Fruit fly (Drosophila melanogaster) whole organism, embryonic: ENCODE measurements around the gene CG8630.
A peak's percentile ranks its signal among the peaks of the same experiment; 100 is the strongest.

Experiments
- Adf1 ChIP-seq: fragments of 200-800 bp; sonication (Bioruptor generic); IDR thresholded peaks from 2 replicates; pipeline ENCODE4 v1.3.6; 2022; ENCODE audit warnings: missing biosample characterization, missing genetic modification characterization
- Bgb ChIP-seq: fragments of 200-800 bp; sonication (Bioruptor generic); IDR thresholded peaks from 2 replicates; pipeline ENCODE4 v1.3.6; 2022; ENCODE audit warnings: missing biosample characterization, missing genetic modification characterization; ENCODE audit not compliant: partially characterized antibody
- CG10565 ChIP-seq: fragments of 200-800 bp; sonication (Bioruptor generic); optimal IDR thresholded peaks from 3 replicates; lab custom pipeline; 2016; ENCODE audit warnings: missing biosample characterization, mild to moderate bottlenecking, missing genetic modification characterization
- CG11093 ChIP-seq: fragments of 200-800 bp; sonication (Bioruptor generic); IDR thresholded peaks from 3 replicates; pipeline ENCODE4 v1.3.6; 2022; ENCODE audit warnings: missing biosample characterization, missing genetic modification characterization
- CG11560 ChIP-seq: fragments of 200-800 bp; sonication (Bioruptor generic); IDR thresholded peaks from 3 replicates; pipeline ENCODE4 v1.3.6; 2022; ENCODE audit warnings: missing biosample characterization, missing genetic modification characterization
- CG11723 ChIP-seq: fragments of 200-800 bp; sonication (Bioruptor generic); optimal IDR thresholded peaks from 2 replicates; lab custom pipeline; 2017; ENCODE audit warnings: missing biosample characterization, mild to moderate bottlenecking, missing genetic modification characterization
- CG12071 ChIP-seq: fragments of 200-800 bp; sonication (Bioruptor generic); optimal IDR thresholded peaks from 3 replicates; lab custom pipeline; 2018; ENCODE audit warnings: missing biosample characterization, mild to moderate bottlenecking, missing genetic modification characterization
- CG12299 ChIP-seq: fragments of 200-800 bp; sonication (Bioruptor generic); optimal IDR thresholded peaks from 2 replicates; lab custom pipeline; 2018; ENCODE audit warnings: missing biosample characterization, mild to moderate bottlenecking, missing genetic modification characterization
- CG13624 ChIP-seq: fragments of 200-800 bp; sonication (Bioruptor generic); optimal IDR thresholded peaks from 2 replicates; lab custom pipeline; 2016; ENCODE audit warnings: missing biosample characterization, missing genetic modification characterization
- CG15696 ChIP-seq: fragments of 200-800 bp; sonication (Bioruptor generic); optimal IDR thresholded peaks from 2 replicates; lab custom pipeline; 2019; ENCODE audit warnings: missing biosample characterization, mild to moderate bottlenecking, missing genetic modification characterization, moderate library complexity
- CG2129 ChIP-seq: fragments of 200-800 bp; sonication (Bioruptor generic); IDR thresholded peaks from 2 replicates; pipeline ENCODE4 v1.3.6; 2022; ENCODE audit warnings: missing biosample characterization, missing genetic modification characterization; ENCODE audit not compliant: partially characterized antibody
- CG34224 ChIP-seq: fragments of 200-800 bp; sonication (Bioruptor generic); IDR thresholded peaks from 3 replicates; pipeline ENCODE4 v1.3.6; 2022; ENCODE audit warnings: missing biosample characterization, missing genetic modification characterization; ENCODE audit not compliant: partially characterized antibody
- CG34376 ChIP-seq: fragments of 200-800 bp; sonication (Bioruptor generic); optimal IDR thresholded peaks from 2 replicates; lab custom pipeline; 2018; ENCODE audit warnings: missing biosample characterization, mild to moderate bottlenecking, missing genetic modification characterization
- CG3995 ChIP-seq: fragments of 200-800 bp; sonication (Bioruptor generic); optimal IDR thresholded peaks from 3 replicates; lab custom pipeline; 2016; ENCODE audit warnings: missing biosample characterization, missing genetic modification characterization
- CG6254 ChIP-seq: fragments of 200-800 bp; sonication (Bioruptor generic); optimal IDR thresholded peaks from 3 replicates; lab custom pipeline; 2017; ENCODE audit warnings: mild to moderate bottlenecking, missing biosample characterization, missing genetic modification reagents, missing genetic modification characterization
- CG8281 ChIP-seq: fragments of 200-800 bp; sonication (Bioruptor generic); optimal IDR thresholded peaks from 2 replicates; lab custom pipeline; 2018; ENCODE audit warnings: missing biosample characterization, mild to moderate bottlenecking, missing genetic modification characterization, moderate library complexity
- Chrac-16 ChIP-seq: fragments of 200-800 bp; sonication (Bioruptor generic); optimal IDR thresholded peaks from 3 replicates; lab custom pipeline; 2016; ENCODE audit warnings: missing biosample characterization, missing genetic modification characterization
- Dip3 ChIP-seq: fragments of 200-800 bp; sonication (Bioruptor generic); optimal IDR thresholded peaks from 3 replicates; lab custom pipeline; 2016; ENCODE audit warnings: missing biosample characterization, missing genetic modification characterization
- HLH4C ChIP-seq: fragments of 200-800 bp; sonication (Bioruptor generic); IDR thresholded peaks from 3 replicates; pipeline ENCODE4 v1.3.6; 2022; ENCODE audit warnings: missing biosample characterization, missing genetic modification characterization; ENCODE audit not compliant: partially characterized antibody
- Hr51 ChIP-seq, 2 experiments: fragments of 200-800 bp; sonication (Bioruptor generic); optimal IDR thresholded peaks; 2 replicates in 1 of 2; 3 replicates in 1 of 2; lab custom pipeline; 2016 to 2018; ENCODE audit warnings: missing biosample characterization in 2 of 2, missing genetic modification characterization in 2 of 2, mild to moderate bottlenecking in 1 of 2, moderate library complexity in 1 of 2
- Jarid2 ChIP-seq: fragments of 200-800 bp; sonication (Bioruptor generic); optimal IDR thresholded peaks from 3 replicates; lab custom pipeline; 2017; ENCODE audit warnings: mild to moderate bottlenecking, missing biosample characterization, missing genetic modification reagents, missing genetic modification characterization
- Mes4 ChIP-seq: fragments of 200-800 bp; sonication (Bioruptor generic); optimal IDR thresholded peaks from 2 replicates; lab custom pipeline; 2016; ENCODE audit warnings: missing biosample characterization, missing genetic modification characterization
- NfI ChIP-seq: fragments of 200-800 bp; sonication (Bioruptor generic); optimal IDR thresholded peaks from 3 replicates; lab custom pipeline; 2018; ENCODE audit warnings: missing biosample characterization, mild to moderate bottlenecking, missing genetic modification characterization, moderate library complexity
- chinmo ChIP-seq: fragments of 200-800 bp; sonication (Bioruptor generic); IDR thresholded peaks from 4 replicates; pipeline ENCODE4 v1.3.6; 2022; ENCODE audit warnings: missing biosample characterization, missing genetic modification characterization; ENCODE audit not compliant: partially characterized antibody
- ci ChIP-seq: fragments of 200-800 bp; sonication (Bioruptor generic); IDR thresholded peaks from 3 replicates; pipeline ENCODE4 v1.3.6; 2022; ENCODE audit warnings: missing biosample characterization, missing genetic modification characterization
- da ChIP-seq: fragments of 200-800 bp; sonication (Bioruptor generic); optimal IDR thresholded peaks from 2 replicates; lab custom pipeline; 2016; ENCODE audit warnings: missing biosample characterization, missing genetic modification characterization
- danr ChIP-seq: fragments of 200-800 bp; sonication (Bioruptor generic); IDR thresholded peaks from 2 replicates; pipeline ENCODE4 v1.3.6; 2022; ENCODE audit warnings: missing biosample characterization, missing genetic modification characterization
- esg ChIP-seq: fragments of 200-800 bp; sonication (Bioruptor generic); conservative IDR thresholded peaks from 2 replicates; pipeline ENCODE4 v1.3.6; 2022; ENCODE audit warnings: missing biosample characterization, missing genetic modification characterization
- jumu ChIP-seq: fragments of 200-800 bp; sonication (Bioruptor generic); optimal IDR thresholded peaks from 3 replicates; lab custom pipeline; 2016; ENCODE audit warnings: missing biosample characterization, missing genetic modification characterization
- kah ChIP-seq: fragments of 200-800 bp; sonication (Bioruptor generic); optimal IDR thresholded peaks from 2 replicates; lab custom pipeline; 2018; ENCODE audit warnings: missing biosample characterization, mild to moderate bottlenecking, missing genetic modification characterization
- kay ChIP-seq: fragments of 200-800 bp; sonication (Bioruptor generic); optimal IDR thresholded peaks from 2 replicates; lab custom pipeline; 2016; ENCODE audit warnings: missing biosample characterization, missing genetic modification characterization
- mam ChIP-seq: fragments of 200-800 bp; sonication (Bioruptor generic); optimal IDR thresholded peaks from 3 replicates; lab custom pipeline; 2016; ENCODE audit warnings: missing biosample characterization, missing genetic modification characterization
- org-1 ChIP-seq: fragments of 200-800 bp; sonication (Bioruptor generic); optimal IDR thresholded peaks from 2 replicates; lab custom pipeline; 2017; ENCODE audit warnings: missing biosample characterization, missing genetic modification characterization
- salm ChIP-seq: fragments of 200-800 bp; sonication (Bioruptor generic); optimal IDR thresholded peaks from 2 replicates; lab custom pipeline; 2018; ENCODE audit warnings: missing biosample characterization, mild to moderate bottlenecking, missing genetic modification characterization
- scrt ChIP-seq: fragments of 200-800 bp; sonication (Bioruptor generic); optimal IDR thresholded peaks from 2 replicates; lab custom pipeline; 2018; ENCODE audit warnings: missing biosample characterization, mild to moderate bottlenecking, missing genetic modification characterization, moderate library complexity
- toy ChIP-seq: fragments of 200-800 bp; sonication (Bioruptor generic); IDR thresholded peaks from 2 replicates; pipeline ENCODE4 v1.3.6; 2022; ENCODE audit warnings: missing biosample characterization, missing genetic modification characterization
- unc-4 ChIP-seq: fragments of 200-800 bp; sonication (Bioruptor generic); IDR thresholded peaks from 2 replicates; pipeline ENCODE4 v1.3.6; 2022; ENCODE audit warnings: missing biosample characterization, missing genetic modification characterization; ENCODE audit not compliant: partially characterized antibody
- vfl ChIP-seq: fragments of 200-800 bp; sonication (Bioruptor generic); optimal IDR thresholded peaks from 2 replicates; lab custom pipeline; 2016; ENCODE audit warnings: missing biosample characterization, missing genetic modification characterization
- zf30C ChIP-seq: fragments of 200-800 bp; sonication (Bioruptor generic); optimal IDR thresholded peaks from 3 replicates; lab custom pipeline; 2018; ENCODE audit warnings: missing biosample characterization, mild to moderate bottlenecking, missing genetic modification characterization
- zfh2 ChIP-seq: fragments of 200-800 bp; sonication (Bioruptor generic); optimal IDR thresholded peaks from 2 replicates; lab custom pipeline; 2016; ENCODE audit warnings: missing biosample characterization, missing genetic modification characterization

The CG8630 gene

dm6 chr3R:13334007-13334406, 54.5 kb downstream of the CG8630 start, which contains the start of gene PK2-R2 (continued):
- TF ChIP-seq CG11723 (GFP tag; lab: Kevin White, UChicago) (no peak), CG8281 (tag; lab: Kevin White, UChicago) (no peak), CG12299 (tag; lab: Kevin White, UChicago) (no peak), zf30C (no peak), NfI (no peak), vfl (GFP tag; lab: Kevin White, UChicago) (no peak), CG13624 (no peak), HLH4C (no peak), Chrac-16 (no peak), mam (no peak), kay (GFP tag; lab: Kevin White, UChicago) (no peak), org-1 (no peak), salm (tag; lab: Kevin White, UChicago) (no peak), CG3995 (GFP tag; lab: Kevin White, UChicago) (no peak), Hr51 (GFP tag; optimal IDR thresholded peaks at IDR 0.05; lab: Kevin White, UChicago) (no peak), esg (GFP tag; lab: Robert Waterston, UW) (no peak), Mes4 (no peak), kah (GFP tag; lab: Kevin White, UChicago) (no peak), toy (GFP tag; lab: Robert Waterston, UW) (no peak), da (GFP tag; lab: Kevin White, UChicago) (no peak), CG15696 (tag; lab: Kevin White, UChicago) (no peak), Adf1 (GFP tag; lab: Robert Waterston, UW) (peak; percentile 79), chinmo (GFP tag; lab: Robert Waterston, UW) (0 out of 4 replicates have a peak, but pooled peaks have one; percentile 36), CG10565 (GFP tag; lab: Kevin White, UChicago) (no peak), CG11560 (no peak), danr (GFP tag; lab: Robert Waterston, UW) (no peak), CG6254 (GFP tag; lab: Kevin White, UChicago) (no peak), CG34224 (GFP tag; lab: Robert Waterston, UW) (no peak), zfh2 (GFP tag; lab: Kevin White, UChicago) (no peak), CG2129 (GFP tag; lab: Robert Waterston, UW) (no peak), Bgb (0 out of 2 replicates have a peak, but pooled peaks have one; percentile 11), CG34376 (GFP tag; lab: Kevin White, UChicago) (no peak), unc-4 (GFP tag; lab: Robert Waterston, UW) (no peak), scrt (GFP tag; lab: Kevin White, UChicago) (peak; percentile 83), Dip3 (GFP tag; lab: Kevin White, UChicago) (no peak), CG12071 (GFP tag; lab: Kevin White, UChicago) (no peak), Jarid2 (GFP tag; lab: Kevin White, UChicago) (peak; percentile 2), CG11093 (no peak), ci (no peak), jumu (GFP tag; lab: Kevin White, UChicago) (no peak)
